Worm (Caenorhabditis elegans): Measurements from ENCODE around the gene F55A11.8.

Gene F55A11.8

DNA sequence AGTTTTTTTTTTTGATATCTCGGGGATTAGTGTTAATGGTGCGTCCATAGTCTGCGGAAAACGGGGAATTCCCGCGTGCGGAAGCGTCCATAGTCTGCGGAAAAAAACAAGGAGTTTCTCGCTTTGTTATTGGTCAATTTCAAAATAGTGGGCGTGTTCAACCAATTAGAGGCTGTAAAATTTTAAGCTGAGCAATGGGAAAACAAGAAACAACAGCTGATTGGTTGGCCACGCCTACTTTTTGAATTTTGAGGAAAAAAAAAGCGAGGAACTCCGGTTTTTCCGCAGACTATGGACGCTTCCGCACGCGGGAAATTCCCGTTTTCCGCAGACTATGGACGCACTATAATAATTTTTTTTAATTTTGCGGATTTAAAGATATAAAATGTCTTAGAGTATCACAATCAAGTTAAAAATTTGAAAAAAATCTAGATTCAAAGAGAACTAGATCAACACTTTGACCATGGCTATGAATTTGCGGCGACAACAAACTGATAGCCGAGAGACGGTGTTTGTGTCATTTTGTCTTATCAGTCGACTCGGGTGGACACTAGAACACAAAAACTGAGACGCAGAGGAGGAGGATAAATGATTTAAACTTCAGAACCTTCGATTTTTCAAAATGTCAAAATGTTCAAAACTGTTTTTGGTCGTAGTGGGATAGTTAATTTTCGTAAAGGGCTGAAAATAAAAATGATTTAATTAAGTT, 35.3 kb downstream of the F55A11.8 start:
- peak; percentile 6 for TF ChIP-seq ama-1 (optimal IDR thresholded peaks at IDR 0.05)
- TF ChIP-seq fos-1 (tag; optimal IDR thresholded peaks at IDR 0.05), result peak; percentile 54

DNA sequence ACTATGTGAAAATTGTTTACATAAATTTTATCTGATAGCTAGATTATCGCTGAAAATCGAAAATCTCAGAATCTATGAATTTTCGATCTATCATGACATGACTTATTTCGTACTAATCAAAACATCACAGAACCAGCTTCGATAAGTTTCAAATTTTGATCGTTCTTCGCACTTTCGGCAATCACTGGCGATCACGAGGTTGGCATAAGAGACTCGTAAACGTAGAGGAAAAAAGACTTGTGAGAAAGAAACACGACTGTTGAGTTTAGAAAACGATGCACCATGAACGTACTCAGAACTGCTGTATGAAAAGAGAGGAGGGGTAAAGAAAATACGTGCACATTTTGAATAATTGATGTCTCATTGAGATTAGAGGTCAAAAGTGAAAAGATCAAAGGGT, 36.0 kb downstream of the F55A11.8 start:
- TF ChIP-seq nhr-11 (tag; optimal IDR thresholded peaks at IDR 0.05), result no peak
- peak; percentile 55 for TF ChIP-seq sem-4 (tag; optimal IDR thresholded peaks at IDR 0.05)
- TF ChIP-seq nhr-6 (tag; optimal IDR thresholded peaks at IDR 0.05), result peak; percentile 86
- peak; percentile 78 for TF ChIP-seq ztf-4 (tag; optimal IDR thresholded peaks at IDR 0.05)
- no peak for TF ChIP-seq ceh-16 (tag; optimal IDR thresholded peaks at IDR 0.05)
- TF ChIP-seq sma-9 (GFP tag; optimal IDR thresholded peaks at IDR 0.05), result peak; percentile 96
- TF ChIP-seq sma-9 (tag; optimal IDR thresholded peaks at IDR 0.05), result no peak
- no peak for TF ChIP-seq ztf-1 (GFP tag; conservative IDR thresholded peaks at IDR 0.05)
- no peak for TF ChIP-seq mbf-1 (tag; optimal IDR thresholded peaks at IDR 0.05)
- peak; percentile 81 for TF ChIP-seq gmeb-1 (tag; optimal IDR thresholded peaks at IDR 0.05)
- TF ChIP-seq nhr-21 (tag; optimal IDR thresholded peaks at IDR 0.05), result peak; percentile 90
- TF ChIP-seq nhr-12 (tag; optimal IDR thresholded peaks at IDR 0.05), result no peak
- TF ChIP-seq snpc-4 (tag; optimal IDR thresholded peaks at IDR 0.05), result no peak
- TF ChIP-seq F13H6.1 (tag; optimal IDR thresholded peaks at IDR 0.05), result peak; percentile 93
- TF ChIP-seq skn-1 (tag; optimal IDR thresholded peaks at IDR 0.05), result no peak
- TF ChIP-seq nhr-25 (tag; optimal IDR thresholded peaks at IDR 0.05), result peak; percentile 91
- TF ChIP-seq blmp-1 (tag; optimal IDR thresholded peaks at IDR 0.05; ENCODE audit: insufficient read depth), result peak; percentile 83
- TF ChIP-seq ZK546.5 (tag; optimal IDR thresholded peaks at IDR 0.05), result no peak
- TF ChIP-seq egl-27 (tag; optimal IDR thresholded peaks at IDR 0.05), result peak; percentile 27
- no peak for TF ChIP-seq unc-55 (GFP tag; optimal IDR thresholded peaks at IDR 0.05)
- TF ChIP-seq mab-5 (tag; optimal IDR thresholded peaks at IDR 0.05), result peak; percentile 37
- TF ChIP-seq nhr-10 (tag; optimal IDR thresholded peaks at IDR 0.05), result peak; percentile 30
- TF ChIP-seq lin-13 (GFP tag; optimal IDR thresholded peaks at IDR 0.05), result peak; percentile 61
- TF ChIP-seq zag-1 (tag; optimal IDR thresholded peaks at IDR 0.05), result no peak
- TF ChIP-seq unc-62 (GFP tag; optimal IDR thresholded peaks at IDR 0.05), result peak; percentile 39
- no peak for TF ChIP-seq R02D3.7 (tag; optimal IDR thresholded peaks at IDR 0.05)
- peak; percentile 45 for TF ChIP-seq ama-1 (optimal IDR thresholded peaks at IDR 0.05)
- no peak for TF ChIP-seq unc-39 (tag; optimal IDR thresholded peaks at IDR 0.05)
- no peak for TF ChIP-seq lin-11 (tag; optimal IDR thresholded peaks at IDR 0.05)
- peak; percentile 96 for TF ChIP-seq crh-2 (tag; optimal IDR thresholded peaks at IDR 0.05)
- TF ChIP-seq fos-1 (tag; optimal IDR thresholded peaks at IDR 0.05), result peak; percentile 84
- peak; percentile 98 for TF ChIP-seq nhr-129 (tag; optimal IDR thresholded peaks at IDR 0.05)
- TF ChIP-seq C34F6.9 (tag; optimal IDR thresholded peaks at IDR 0.05), result peak; percentile 77
- TF ChIP-seq dmd-4 (tag; optimal IDR thresholded peaks at IDR 0.05), result no peak
- TF ChIP-seq sma-3 (GFP tag; optimal IDR thresholded peaks at IDR 0.05), result peak; percentile 84
- peak; percentile 31 to 41 for TF ChIP-seq mdl-1 (tag; optimal IDR thresholded peaks at IDR 0.05)
- TF ChIP-seq lsy-2 (tag; optimal IDR thresholded peaks at IDR 0.05), result peak in 1 of 2 experiments; percentile 79
- TF ChIP-seq lin-39 (tag; optimal IDR thresholded peaks at IDR 0.05), result peak; percentile 34

DNA sequence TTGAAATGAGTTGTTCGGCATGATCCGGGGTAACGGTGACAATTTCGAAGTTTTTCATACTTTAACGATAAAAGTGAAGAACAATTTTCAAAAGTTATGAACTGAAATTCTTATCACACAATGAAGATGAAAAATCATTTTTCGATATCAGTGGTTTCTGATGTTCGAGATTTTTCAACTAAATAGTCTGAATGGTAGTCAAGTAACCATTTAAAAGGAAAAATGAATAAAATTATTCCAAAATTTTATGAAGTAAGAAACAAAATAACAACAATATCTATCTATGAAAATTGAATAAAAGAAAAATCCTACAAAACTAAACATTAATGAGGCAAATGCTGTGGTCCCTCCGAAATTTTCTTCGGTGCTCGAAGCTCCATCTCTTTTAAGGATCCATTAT, 37.7 kb downstream of the F55A11.8 start, which contains the start of gene D2023.4:
Gene D2023.4, minus strand, starts transcription at position 101 of the 400 bp plus-strand sequence.
- TF ChIP-seq gmeb-1 (tag; optimal IDR thresholded peaks at IDR 0.05) (no peak), egl-27 (tag; optimal IDR thresholded peaks at IDR 0.05) (no peak), dmd-4 (tag; optimal IDR thresholded peaks at IDR 0.05) (no peak), fos-1 (tag; optimal IDR thresholded peaks at IDR 0.05) (peak; percentile 14), peb-1 (tag; optimal IDR thresholded peaks at IDR 0.05) (no peak)

DNA sequence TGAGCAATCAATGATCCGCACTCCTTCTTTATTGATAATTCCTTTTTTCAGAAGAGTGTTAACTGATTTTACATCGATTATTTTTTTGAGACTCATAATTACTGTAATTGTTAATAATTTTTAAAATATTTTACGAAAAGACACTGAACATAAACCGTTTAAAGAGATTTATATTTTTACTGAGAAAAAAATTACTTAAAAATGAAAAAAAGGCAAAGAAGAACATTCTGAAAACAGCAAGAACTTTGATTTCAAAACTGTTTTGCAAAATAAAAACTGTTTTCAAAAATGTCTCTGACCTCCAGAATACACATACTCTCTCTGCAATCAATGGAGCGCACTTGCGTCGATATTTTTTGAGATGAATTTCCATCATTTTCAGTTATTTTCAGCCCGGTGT, 39.0 kb downstream of the F55A11.8 start, which contains the start of the genes mpst-1 and D2023.6:
Gene mpst-1, minus strand, starts transcription at position 101 of the 400 bp plus-strand sequence.
Gene D2023.6, plus strand, starts transcription at position 388 of the 400 bp plus-strand sequence.
- TF ChIP-seq lsy-2 (tag; optimal IDR thresholded peaks at IDR 0.05), result no peak
- TF ChIP-seq C34F6.9 (tag; optimal IDR thresholded peaks at IDR 0.05), result peak; percentile 4
- TF ChIP-seq elt-3 (tag; optimal IDR thresholded peaks at IDR 0.05), result no peak

All from whole organism, L2 larva.